Worm (Caenorhabditis elegans) whole organism, young adult: Measurements from ENCODE around the gene F18A12.7.

ENCODE experiments used
- B0261.1 ChIP-seq: sonication (generic microtip); optimal IDR thresholded peaks from 2 replicates; lab custom pipeline; 2016; ENCODE audit warnings: mild to moderate bottlenecking, missing genetic modification characterization, moderate library complexity, missing compliant biosample characterization
- D2030.7 ChIP-seq: fragments of 200-800 bp; sonication (Bioruptor generic); IDR thresholded peaks from 2 replicates; pipeline ENCODE4 v1.3.6; 2022; ENCODE audit warnings: missing genetic modification reagents, missing genetic modification characterization, missing compliant biosample characterization
- F10E7.11 ChIP-seq: sonication (generic microtip); optimal IDR thresholded peaks from 2 replicates; lab custom pipeline; 2017; ENCODE audit warnings: mild to moderate bottlenecking, missing genetic modification characterization, moderate library complexity, missing compliant biosample characterization
- F33H1.4 ChIP-seq: fragments of 200-800 bp; sonication (Bioruptor generic); IDR thresholded peaks from 2 replicates; pipeline ENCODE4 v1.3.6; 2022; ENCODE audit warnings: missing genetic modification reagents, missing genetic modification characterization, missing compliant biosample characterization
- F49E8.2 ChIP-seq: sonication (generic microtip); optimal IDR thresholded peaks from 3 replicates; lab custom pipeline; 2017; ENCODE audit warnings: missing genetic modification characterization, mild to moderate bottlenecking, missing compliant biosample characterization, antibody characterized with exemption, moderate library complexity; ENCODE audit not compliant: insufficient read depth
- F57A8.1 ChIP-seq: fragments of 200-800 bp; sonication (Bioruptor generic); optimal IDR thresholded peaks from 2 replicates; lab custom pipeline; 2018; ENCODE audit warnings: mild to moderate bottlenecking, missing genetic modification characterization, moderate library complexity, missing compliant biosample characterization
- F57C9.4 ChIP-seq: sonication (generic microtip); optimal IDR thresholded peaks from 2 replicates; lab custom pipeline; 2017; ENCODE audit warnings: mild to moderate bottlenecking, missing genetic modification characterization, missing compliant biosample characterization
- Y53F4B.3 ChIP-seq: fragments of 200-800 bp; sonication (Bioruptor generic); IDR thresholded peaks from 2 replicates; pipeline ENCODE4 v1.3.6; 2022; ENCODE audit warnings: missing genetic modification reagents, missing genetic modification characterization, missing compliant biosample characterization
- Y67H2A.10 ChIP-seq: fragments of 200-800 bp; sonication (Bioruptor generic); conservative IDR thresholded peaks from 2 replicates; pipeline ENCODE4 v1.3.6; 2022; ENCODE audit warnings: missing genetic modification reagents, missing genetic modification characterization, missing compliant biosample characterization
- Y79H2A.3 ChIP-seq: fragments of 200-800 bp; sonication (Bioruptor generic); conservative IDR thresholded peaks from 2 replicates; pipeline ENCODE4 v1.3.6; 2022; ENCODE audit warnings: missing genetic modification reagents, missing genetic modification characterization, missing compliant biosample characterization
- Y95B8A.8 ChIP-seq: fragments of 200-800 bp; sonication (Bioruptor generic); IDR thresholded peaks from 2 replicates; pipeline ENCODE4 v1.3.6; 2022; ENCODE audit warnings: missing genetic modification reagents, missing genetic modification characterization, missing compliant biosample characterization
- ZK185.1 ChIP-seq: sonication (generic microtip); optimal IDR thresholded peaks from 2 replicates; lab custom pipeline; 2016; ENCODE audit warnings: mild to moderate bottlenecking, missing genetic modification characterization, missing compliant biosample characterization; ENCODE audit not compliant: poor library complexity, severe bottlenecking
- akir-1 ChIP-seq: fragments of 200-800 bp; sonication (Bioruptor generic); optimal IDR thresholded peaks from 2 replicates; lab custom pipeline; 2018; ENCODE audit warnings: mild to moderate bottlenecking, missing genetic modification characterization, moderate library complexity, missing compliant biosample characterization
- aptf-2 ChIP-seq: fragments of 200-800 bp; sonication (Bioruptor generic); conservative IDR thresholded peaks from 2 replicates; pipeline ENCODE4 v1.3.6; 2022; ENCODE audit warnings: missing genetic modification reagents, missing genetic modification characterization, missing compliant biosample characterization
- aptf-3 ChIP-seq: fragments of 200-800 bp; sonication (Bioruptor generic); IDR thresholded peaks from 2 replicates; pipeline ENCODE4 v1.3.6; 2022; ENCODE audit warnings: missing genetic modification characterization, missing compliant biosample characterization
- attf-3 ChIP-seq: fragments of 200-800 bp; sonication (Bioruptor generic); conservative IDR thresholded peaks from 2 replicates; pipeline ENCODE4 v1.3.6; 2022; ENCODE audit warnings: missing genetic modification reagents, missing genetic modification characterization, missing compliant biosample characterization
- attf-5 ChIP-seq: fragments of 200-800 bp; sonication (Bioruptor generic); optimal IDR thresholded peaks from 2 replicates; lab custom pipeline; 2018; ENCODE audit warnings: mild to moderate bottlenecking, missing genetic modification characterization, missing compliant biosample characterization
- bed-2 ChIP-seq: fragments of 200-800 bp; sonication (Bioruptor generic); IDR thresholded peaks from 2 replicates; pipeline ENCODE4 v1.3.6; 2022; ENCODE audit warnings: missing genetic modification reagents, missing genetic modification characterization, missing compliant biosample characterization
- dox-1 ChIP-seq: fragments of 200-800 bp; sonication (Bioruptor generic); IDR thresholded peaks from 2 replicates; pipeline ENCODE4 v1.3.6; 2022; ENCODE audit warnings: missing genetic modification reagents, missing genetic modification characterization, missing compliant biosample characterization
- dpff-1 ChIP-seq: sonication (generic microtip); optimal IDR thresholded peaks from 2 replicates; lab custom pipeline; 2017; ENCODE audit warnings: mild to moderate bottlenecking, missing genetic modification characterization, missing compliant biosample characterization
- efl-1 ChIP-seq: fragments of 150-350 bp; optimal IDR thresholded peaks from 2 replicates; lab custom pipeline; 2014; ENCODE audit warnings: missing biosample characterization, missing genetic modification reagents, missing genetic modification characterization
- egl-18 ChIP-seq: fragments of 200-800 bp; sonication (Bioruptor generic); IDR thresholded peaks from 2 replicates; pipeline ENCODE4 v1.3.6; 2022; ENCODE audit warnings: missing genetic modification reagents, missing genetic modification characterization, missing compliant biosample characterization
- ets-4 ChIP-seq: fragments of 200-800 bp; sonication (Bioruptor generic); optimal IDR thresholded peaks from 2 replicates; lab custom pipeline; 2018; ENCODE audit warnings: mild to moderate bottlenecking, missing genetic modification characterization, missing compliant biosample characterization
- fkh-3 ChIP-seq: sonication (generic microtip); optimal IDR thresholded peaks from 2 replicates; lab custom pipeline; 2016; ENCODE audit warnings: mild to moderate bottlenecking, missing genetic modification characterization, missing compliant biosample characterization
- gei-17 ChIP-seq: fragments of 200-800 bp; sonication (Bioruptor generic); optimal IDR thresholded peaks from 2 replicates; lab custom pipeline; 2018; ENCODE audit warnings: mild to moderate bottlenecking, missing genetic modification characterization, missing compliant biosample characterization
- hmg-1.2 ChIP-seq: fragments of 200-800 bp; sonication (Bioruptor generic); IDR thresholded peaks from 2 replicates; pipeline ENCODE4 v1.3.6; 2022; ENCODE audit warnings: missing genetic modification reagents, missing genetic modification characterization, missing compliant biosample characterization
- hmg-20 ChIP-seq: fragments of 200-800 bp; sonication (Bioruptor generic); IDR thresholded peaks from 2 replicates; pipeline ENCODE4 v1.3.6; 2022; ENCODE audit warnings: missing genetic modification reagents, missing genetic modification characterization, missing compliant biosample characterization
- lag-1 ChIP-seq: fragments of 200-800 bp; sonication (Bioruptor generic); IDR thresholded peaks from 2 replicates; pipeline ENCODE4 v1.3.6; 2022; ENCODE audit warnings: missing genetic modification reagents, missing genetic modification characterization, missing compliant biosample characterization
- madf-10 ChIP-seq: sonication (generic microtip); optimal IDR thresholded peaks from 2 replicates; lab custom pipeline; 2016; ENCODE audit warnings: mild to moderate bottlenecking, missing genetic modification characterization, missing compliant biosample characterization
- madf-8 ChIP-seq: fragments of 200-800 bp; sonication (Bioruptor generic); conservative IDR thresholded peaks from 2 replicates; pipeline ENCODE4 v1.3.6; 2022; ENCODE audit warnings: missing genetic modification reagents, missing genetic modification characterization, missing compliant biosample characterization
- mcd-1 ChIP-seq: fragments of 200-800 bp; sonication (Bioruptor generic); IDR thresholded peaks from 2 replicates; pipeline ENCODE4 v1.3.6; 2022; ENCODE audit warnings: missing genetic modification reagents, missing genetic modification characterization, missing compliant biosample characterization
- nfya-1 ChIP-seq: sonication (generic microtip); optimal IDR thresholded peaks from 2 replicates; lab custom pipeline; 2017; ENCODE audit warnings: antibody characterized with exemption, missing compliant biosample characterization, missing genetic modification characterization, borderline replicate concordance; ENCODE audit not compliant: insufficient read depth
- nfyb-1 ChIP-seq: fragments of 200-800 bp; sonication (Bioruptor generic); IDR thresholded peaks from 2 replicates; pipeline ENCODE4 v1.3.6; 2022; ENCODE audit warnings: missing genetic modification reagents, missing genetic modification characterization, missing compliant biosample characterization
- nhr-120 ChIP-seq: fragments of 200-800 bp; sonication (Bioruptor generic); IDR thresholded peaks from 2 replicates; pipeline ENCODE4 v1.3.6; 2022; ENCODE audit warnings: missing genetic modification characterization, missing compliant biosample characterization
- nhr-27 ChIP-seq: fragments of 200-800 bp; sonication (Bioruptor generic); optimal IDR thresholded peaks from 2 replicates; lab custom pipeline; 2018; ENCODE audit warnings: mild to moderate bottlenecking, missing genetic modification characterization, moderate library complexity, missing compliant biosample characterization
- nhr-80 ChIP-seq: sonication (generic microtip); optimal IDR thresholded peaks from 2 replicates; lab custom pipeline; 2016; ENCODE audit warnings: missing genetic modification characterization, missing compliant biosample characterization
- pbrm-1 ChIP-seq: fragments of 200-800 bp; sonication (Bioruptor generic); IDR thresholded peaks from 2 replicates; pipeline ENCODE4 v1.3.6; 2022; ENCODE audit warnings: missing genetic modification reagents, missing genetic modification characterization, missing compliant biosample characterization
- pha-4 ChIP-seq: fragments of 150-350 bp; sonication (generic microtip); optimal IDR thresholded peaks from 2 replicates; lab custom pipeline; 2014; ENCODE audit warnings: missing biosample characterization, missing genetic modification reagents, missing genetic modification characterization
- rcor-1 ChIP-seq: fragments of 200-800 bp; sonication (Bioruptor generic); IDR thresholded peaks from 2 replicates; pipeline ENCODE4 v1.3.6; 2022; ENCODE audit warnings: missing genetic modification reagents, missing genetic modification characterization, missing compliant biosample characterization
- repo-1 ChIP-seq: sonication (generic microtip); optimal IDR thresholded peaks from 2 replicates; lab custom pipeline; 2017; ENCODE audit warnings: mild to moderate bottlenecking, missing genetic modification characterization, missing compliant biosample characterization
- rpc-1 ChIP-seq, 2 experiments: fragments of 150-350 bp in 1 of 2; sonication (generic microtip) in 1 of 2; optimal IDR thresholded peaks; 2 replicates each; lab custom pipeline; 2014 to 2018; ENCODE audit warnings: missing biosample characterization in 1 of 2, missing genetic modification characterization in 1 of 2, missing genetic modification reagents in 1 of 2, missing genotype in 1 of 2
- snpc-3.4 ChIP-seq: sonication (generic microtip); optimal IDR thresholded peaks from 2 replicates; lab custom pipeline; 2017; ENCODE audit warnings: missing genetic modification characterization, mild to moderate bottlenecking, missing compliant biosample characterization, antibody characterized with exemption, moderate library complexity, missing genotype, missing genetic modification reagents
- somi-1 ChIP-seq: fragments of 200-800 bp; sonication (Bioruptor generic); optimal IDR thresholded peaks from 2 replicates; lab custom pipeline; 2018; ENCODE audit warnings: mild to moderate bottlenecking, missing genetic modification characterization, missing compliant biosample characterization
- tbx-9 ChIP-seq: sonication (generic microtip); optimal IDR thresholded peaks from 2 replicates; lab custom pipeline; 2016; ENCODE audit warnings: borderline replicate concordance, missing genetic modification characterization, inconsistent platforms, missing compliant biosample characterization
- zim-3 ChIP-seq: sonication (generic microtip); optimal IDR thresholded peaks from 2 replicates; lab custom pipeline; 2017; ENCODE audit warnings: mild to moderate bottlenecking, missing genetic modification characterization, moderate library complexity, missing compliant biosample characterization
- ztf-18 ChIP-seq: sonication (generic microtip); optimal IDR thresholded peaks from 2 replicates; lab custom pipeline; 2016; ENCODE audit warnings: missing genotype, mild to moderate bottlenecking, missing genetic modification characterization, missing compliant biosample characterization
- ztf-26 ChIP-seq: sonication (generic microtip); optimal IDR thresholded peaks from 2 replicates; lab custom pipeline; 2017; ENCODE audit warnings: missing genetic modification characterization, missing compliant biosample characterization
- ztf-28 ChIP-seq: fragments of 200-800 bp; sonication (Bioruptor generic); IDR thresholded peaks from 2 replicates; pipeline ENCODE4 v1.3.6; 2022; ENCODE audit warnings: missing genetic modification reagents, missing genetic modification characterization, missing compliant biosample characterization

Gene F18A12.7

ce11 chrII:3439244-3439698 is 25.0 kb upstream of the F18A12.7 start (continued):
- TF ChIP-seq aptf-2 (GFP tag; lab: Robert Waterston, UW) (peak; percentile 43; the same call in 1 of the 2 replicates), dpff-1 (no peak), attf-3 (GFP tag; lab: Robert Waterston, UW) (no peak), fkh-3 (tag; lab: Kevin White, UChicago) (no peak), madf-10 (tag; lab: Kevin White, UChicago) (peak; percentile 55), nfya-1 (no peak), B0261.1 (tag; lab: Kevin White, UChicago) (peak; percentile 97), bed-2 (GFP tag; lab: Robert Waterston, UW) (no peak), F49E8.2 (no peak), Y95B8A.8 (GFP tag; lab: Robert Waterston, UW) (no peak), repo-1 (tag; lab: Kevin White, UChicago) (peak; percentile 82), nfyb-1 (peak; percentile 88), F57C9.4 (tag; lab: Kevin White, UChicago) (no peak), pha-4 (tag; lab: Kevin White, UChicago) (no peak), rpc-1 (optimal IDR thresholded peaks at IDR 0.05; lab: Kevin White, UChicago) (peak; percentile 90), rpc-1 (tag; optimal IDR thresholded peaks at IDR 0.05; lab: Kevin White, UChicago) (peak; percentile 87), F10E7.11 (peak; percentile 65), nhr-120 (GFP tag; lab: Robert Waterston, UW) (0 out of 2 replicates have a peak, but pooled peaks have one; percentile 79), pbrm-1 (peak; percentile 81), madf-8 (GFP tag; lab: Robert Waterston, UW) (no peak), mcd-1 (GFP tag; lab: Robert Waterston, UW) (peak; percentile 80), nhr-80 (tag; lab: Kevin White, UChicago) (peak; percentile 79), ets-4 (peak; percentile 33), Y67H2A.10 (GFP tag; lab: Robert Waterston, UW) (no peak), akir-1 (GFP tag; lab: Kevin White, UChicago) (no peak), attf-5 (GFP tag; lab: Kevin White, UChicago) (peak; percentile 55), tbx-9 (tag; lab: Kevin White, UChicago) (no peak), efl-1 (GFP tag; lab: Kevin White, UChicago) (no peak), Y53F4B.3 (GFP tag; lab: Robert Waterston, UW) (no peak), hmg-1.2 (GFP tag; lab: Robert Waterston, UW) (peak; percentile 74), ZK185.1 (tag; lab: Kevin White, UChicago) (no peak), F33H1.4 (0 out of 2 replicates have a peak, but pooled peaks have one; percentile 32), gei-17 (GFP tag; lab: Kevin White, UChicago) (peak; percentile 46), aptf-3 (GFP tag; lab: Robert Waterston, UW) (0 out of 2 replicates have a peak, but pooled peaks have one; percentile 37), hmg-20 (GFP tag; lab: Robert Waterston, UW) (peak; percentile 63; the same call in 1 of the 2 replicates), Y79H2A.3 (GFP tag; lab: Robert Waterston, UW) (no peak), nhr-27 (tag; lab: Kevin White, UChicago) (peak; percentile 69)

- TF ChIP-seq ztf-26 (tag; lab: Kevin White, UChicago) (no peak), dox-1 (GFP tag; lab: Robert Waterston, UW) (no peak), ets-4 (no peak), F57A8.1 (GFP tag; lab: Kevin White, UChicago) (no peak), ztf-18 (tag; lab: Kevin White, UChicago) (no peak), pbrm-1 (no peak), D2030.7 (no peak), tbx-9 (tag; lab: Kevin White, UChicago) (no peak), zim-3 (no peak), Y67H2A.10 (GFP tag; lab: Robert Waterston, UW) (no peak), snpc-3.4 (tag; lab: Kevin White, UChicago) (no peak), somi-1 (GFP tag; lab: Kevin White, UChicago) (no peak), rcor-1 (no peak), egl-18 (GFP tag; lab: Robert Waterston, UW) (no peak), ztf-28 (GFP tag; lab: Robert Waterston, UW) (no peak), aptf-2 (GFP tag; lab: Robert Waterston, UW) (no peak), akir-1 (GFP tag; lab: Kevin White, UChicago) (no peak), lag-1 (GFP tag; lab: Robert Waterston, UW) (no peak)
These were observed 24.0 kb upstream of the F18A12.7 start for ce11 chrII:3438280-3438679.
